Fruit fly (Drosophila melanogaster) whole organism, embryonic: ENCODE results near the gene Ant2.

Experiments used
- ATbp ChIP-seq: fragments of 200-800 bp; sonication (Bioruptor generic); optimal IDR thresholded peaks from 2 replicates; lab custom pipeline; 2017; ENCODE audit warnings: missing biosample characterization, mild to moderate bottlenecking, missing genetic modification characterization, missing genetic modification reagents
- Adf1 ChIP-seq: fragments of 200-800 bp; sonication (Bioruptor generic); IDR thresholded peaks from 2 replicates; pipeline ENCODE4 v1.3.6; 2022; ENCODE audit warnings: missing biosample characterization, missing genetic modification characterization
- Asciz ChIP-seq: fragments of 200-800 bp; sonication (Bioruptor generic); optimal IDR thresholded peaks from 2 replicates; lab custom pipeline; 2017; ENCODE audit warnings: missing biosample characterization, mild to moderate bottlenecking, missing genetic modification characterization, missing genetic modification reagents
- Blimp-1 ChIP-seq: fragments of 200-800 bp; sonication (Bioruptor generic); optimal IDR thresholded peaks from 3 replicates; lab custom pipeline; 2018; ENCODE audit warnings: missing biosample characterization, missing genetic modification characterization, mild to moderate bottlenecking, moderate library complexity, missing genetic modification reagents
- CG11247 ChIP-seq: fragments of 200-800 bp; sonication (Bioruptor generic); IDR thresholded peaks from 2 replicates; pipeline ENCODE4 v1.3.6; 2022; ENCODE audit warnings: missing biosample characterization, missing genetic modification characterization
- CG11504 ChIP-seq: fragments of 200-800 bp; sonication (Bioruptor generic); optimal IDR thresholded peaks from 3 replicates; lab custom pipeline; 2019; ENCODE audit warnings: missing biosample characterization, mild to moderate bottlenecking, missing genetic modification characterization, moderate library complexity
- CG12071 ChIP-seq: fragments of 200-800 bp; sonication (Bioruptor generic); optimal IDR thresholded peaks from 3 replicates; lab custom pipeline; 2018; ENCODE audit warnings: missing biosample characterization, mild to moderate bottlenecking, missing genetic modification characterization
- CG12769 ChIP-seq: fragments of 200-800 bp; sonication (Bioruptor generic); optimal IDR thresholded peaks from 2 replicates; lab custom pipeline; 2019; ENCODE audit warnings: missing biosample characterization, mild to moderate bottlenecking, missing genetic modification characterization, moderate library complexity
- CG15269 ChIP-seq: fragments of 200-800 bp; sonication (Bioruptor generic); optimal IDR thresholded peaks from 2 replicates; lab custom pipeline; 2018; ENCODE audit warnings: missing biosample characterization, mild to moderate bottlenecking, missing genetic modification characterization, moderate library complexity
- CG17568 ChIP-seq: fragments of 200-800 bp; sonication (Bioruptor generic); optimal IDR thresholded peaks from 2 replicates; lab custom pipeline; 2018; ENCODE audit warnings: missing biosample characterization, mild to moderate bottlenecking, missing genetic modification characterization, moderate library complexity
- CG2678 ChIP-seq: fragments of 200-800 bp; sonication (Bioruptor generic); optimal IDR thresholded peaks from 3 replicates; lab custom pipeline; 2019; ENCODE audit warnings: missing biosample characterization, mild to moderate bottlenecking, missing genetic modification characterization, moderate library complexity
- CG32767 ChIP-seq: fragments of 200-800 bp; sonication (Bioruptor generic); IDR thresholded peaks from 2 replicates; pipeline ENCODE4 v1.3.6; 2022; ENCODE audit warnings: missing biosample characterization, missing genetic modification characterization
- CG7987 ChIP-seq: fragments of 200-800 bp; sonication (Bioruptor generic); optimal IDR thresholded peaks from 2 replicates; lab custom pipeline; 2018; ENCODE audit warnings: missing biosample characterization, mild to moderate bottlenecking, missing genetic modification characterization, moderate library complexity
- D19A ChIP-seq: fragments of 200-800 bp; optimal IDR thresholded peaks from 3 replicates; lab custom pipeline; 2019; ENCODE audit warnings: missing biosample characterization, mild to moderate bottlenecking, missing genetic modification characterization, moderate library complexity
- Eip74EF ChIP-seq, 2 experiments: fragments of 200-800 bp in 1 of 2; fragments of >200 bp in 1 of 2; sonication (Bioruptor generic) in 1 of 2; optimal IDR thresholded peaks; 2 replicates each; lab custom pipeline; 2017 to 2019; ENCODE audit warnings: missing biosample characterization in 2 of 2, missing genetic modification characterization in 2 of 2, mild to moderate bottlenecking in 1 of 2, moderate library complexity in 1 of 2
- Med ChIP-seq: fragments of 200-800 bp; sonication (Bioruptor generic); peaks from one replicate; lab custom pipeline; 2016; ENCODE audit warnings: missing biosample characterization, missing genetic modification characterization, mild to moderate bottlenecking, inconsistent platforms, moderate library complexity
- Meics ChIP-seq: fragments of 200-800 bp; sonication (Bioruptor generic); optimal IDR thresholded peaks from 2 replicates; lab custom pipeline; 2017; ENCODE audit warnings: missing biosample characterization, mild to moderate bottlenecking, missing genetic modification characterization
- NK7.1 ChIP-seq: fragments of 200-800 bp; sonication (Bioruptor generic); optimal IDR thresholded peaks from 3 replicates; lab custom pipeline; 2016; ENCODE audit warnings: missing biosample characterization, missing genetic modification characterization
- Nf-YC ChIP-seq: fragments of 200-800 bp; optimal IDR thresholded peaks from 3 replicates; lab custom pipeline; 2019; ENCODE audit warnings: missing biosample characterization, mild to moderate bottlenecking, missing genetic modification characterization, moderate library complexity
- Oli ChIP-seq: fragments of 200-800 bp; sonication (Bioruptor generic); optimal IDR thresholded peaks from 2 replicates; lab custom pipeline; 2018; ENCODE audit warnings: missing biosample characterization, mild to moderate bottlenecking, missing genetic modification characterization, moderate library complexity
- Sox100B ChIP-seq: fragments of 200-800 bp; sonication (Bioruptor generic); optimal IDR thresholded peaks from 3 replicates; lab custom pipeline; 2018; ENCODE audit warnings: missing biosample characterization, mild to moderate bottlenecking, missing genetic modification characterization
- Sox102F ChIP-seq: fragments of 200-800 bp; sonication (Bioruptor generic); optimal IDR thresholded peaks from 2 replicates; lab custom pipeline; 2018; ENCODE audit warnings: missing biosample characterization, mild to moderate bottlenecking, missing genetic modification characterization, moderate library complexity
- az2 ChIP-seq: fragments of 200-800 bp; sonication (Bioruptor generic); optimal IDR thresholded peaks from 3 replicates; lab custom pipeline; 2016; ENCODE audit warnings: missing biosample characterization, missing genetic modification characterization
- btn ChIP-seq: fragments of 200-800 bp; sonication (Bioruptor generic); optimal IDR thresholded peaks from 2 replicates; lab custom pipeline; 2016; ENCODE audit warnings: missing biosample characterization, missing genetic modification characterization
- caup ChIP-seq: fragments of 200-800 bp; sonication (Bioruptor generic); optimal IDR thresholded peaks from 3 replicates; lab custom pipeline; 2017; ENCODE audit warnings: missing biosample characterization, mild to moderate bottlenecking, missing genetic modification characterization, moderate library complexity; ENCODE audit not compliant: severe bottlenecking
- chif ChIP-seq, 2 experiments: fragments of 200-800 bp; sonication (Bioruptor generic); optimal IDR thresholded peaks; 3 replicates each; lab custom pipeline; 2016; ENCODE audit warnings: missing biosample characterization in 2 of 2, missing genetic modification characterization in 2 of 2
- crol ChIP-seq: fragments of 200-800 bp; sonication (Bioruptor generic); IDR thresholded peaks from 2 replicates; pipeline ENCODE4 v1.3.6; 2022; ENCODE audit warnings: missing biosample characterization, missing genetic modification characterization
- dmrt99B ChIP-seq: fragments of 200-800 bp; sonication (Bioruptor generic); optimal IDR thresholded peaks from 2 replicates; lab custom pipeline; 2018; ENCODE audit warnings: missing biosample characterization, mild to moderate bottlenecking, missing genetic modification characterization, moderate library complexity
- fd102C ChIP-seq: fragments of 200-800 bp; sonication (Bioruptor generic); optimal IDR thresholded peaks from 2 replicates; lab custom pipeline; 2018; ENCODE audit warnings: missing biosample characterization, mild to moderate bottlenecking, missing genetic modification characterization, moderate library complexity
- fru ChIP-seq: fragments of >200 bp; optimal IDR thresholded peaks from 2 replicates; lab custom pipeline; 2017
- gcm ChIP-seq: fragments of 200-800 bp; sonication (Bioruptor generic); optimal IDR thresholded peaks from 2 replicates; lab custom pipeline; 2019; ENCODE audit warnings: missing biosample characterization, mild to moderate bottlenecking, missing genetic modification characterization, moderate library complexity
- gem ChIP-seq: fragments of 200-800 bp; sonication (Bioruptor generic); optimal IDR thresholded peaks from 2 replicates; lab custom pipeline; 2019; ENCODE audit warnings: missing biosample characterization, mild to moderate bottlenecking, missing genetic modification characterization, moderate library complexity
- grau ChIP-seq: fragments of 200-800 bp; optimal IDR thresholded peaks from 3 replicates; lab custom pipeline; 2019; ENCODE audit warnings: missing biosample characterization, mild to moderate bottlenecking, missing genetic modification characterization, moderate library complexity
- gsb ChIP-seq: fragments of 200-800 bp; sonication (Bioruptor generic); IDR thresholded peaks from 2 replicates; pipeline ENCODE4 v1.3.6; 2022; ENCODE audit warnings: missing biosample characterization, missing genetic modification characterization
- gsb-n ChIP-seq: fragments of 200-800 bp; sonication (Bioruptor generic); optimal IDR thresholded peaks from 3 replicates; lab custom pipeline; 2018; ENCODE audit warnings: missing biosample characterization, mild to moderate bottlenecking, missing genetic modification characterization
- ind ChIP-seq: fragments of 200-800 bp; sonication (Bioruptor generic); optimal IDR thresholded peaks from 3 replicates; lab custom pipeline; 2016; ENCODE audit warnings: missing biosample characterization, missing genetic modification characterization
- nerfin-1 ChIP-seq: fragments of 200-800 bp; sonication (Bioruptor generic); optimal IDR thresholded peaks from 3 replicates; lab custom pipeline; 2019; ENCODE audit warnings: missing biosample characterization, mild to moderate bottlenecking, missing genetic modification characterization, moderate library complexity
- onecut ChIP-seq: fragments of 200-800 bp; sonication (Bioruptor generic); IDR thresholded peaks from 2 replicates; pipeline ENCODE4 v1.3.6; 2022; ENCODE audit warnings: missing biosample characterization, missing genetic modification characterization
- pho ChIP-seq: fragments of 200-800 bp; sonication (Bioruptor generic); optimal IDR thresholded peaks from 2 replicates; lab custom pipeline; 2016; ENCODE audit warnings: missing biosample characterization, missing genetic modification characterization
- scrt ChIP-seq: fragments of 200-800 bp; sonication (Bioruptor generic); optimal IDR thresholded peaks from 2 replicates; lab custom pipeline; 2018; ENCODE audit warnings: missing biosample characterization, mild to moderate bottlenecking, missing genetic modification characterization, moderate library complexity
- sens ChIP-seq: fragments of 200-800 bp; sonication (Bioruptor generic); peaks from one replicate; lab custom pipeline; 2016; ENCODE audit warnings: missing biosample characterization, missing genetic modification characterization
- sr ChIP-seq: fragments of 200-800 bp; sonication (Bioruptor generic); IDR thresholded peaks from 3 replicates; pipeline ENCODE4 v1.3.6; 2022; ENCODE audit warnings: missing biosample characterization, missing genetic modification characterization
- zf30C ChIP-seq: fragments of 200-800 bp; sonication (Bioruptor generic); optimal IDR thresholded peaks from 3 replicates; lab custom pipeline; 2018; ENCODE audit warnings: missing biosample characterization, mild to moderate bottlenecking, missing genetic modification characterization

The Ant2 gene

dm6 chrX:10735682-10736353 is 50.9 kb downstream of the Ant2 start (continued):
- TF ChIP-seq Asciz (GFP tag; lab: Kevin White, UChicago) (no peak), gsb (no peak), zf30C (GFP tag; lab: Kevin White, UChicago) (no peak), gcm (no peak), Nf-YC (no peak), CG11504 (peak; percentile 36)

- TF ChIP-seq sr (GFP tag; lab: Robert Waterston, UW) (peak; percentile 95), CG12769 (tag; lab: Kevin White, UChicago) (peak; percentile 0), D19A (tag; lab: Kevin White, UChicago) (peak; percentile 14), crol (GFP tag; lab: Robert Waterston, UW) (peak; percentile 79), onecut (GFP tag; lab: Robert Waterston, UW) (peak; percentile 80), fd102C (GFP tag; lab: Kevin White, UChicago) (no peak), sens (GFP tag; lab: Kevin White, UChicago) (peak; percentile 9), pho (GFP tag; lab: Kevin White, UChicago) (no peak), CG11247 (GFP tag; lab: Robert Waterston, UW) (no peak), CG15269 (peak; percentile 3), grau (tag; lab: Kevin White, UChicago) (peak; percentile 40), ind (GFP tag; lab: Kevin White, UChicago) (no peak), gem (tag; lab: Kevin White, UChicago) (peak; percentile 3), NK7.1 (no peak)
Measured at dm6 chrX:10734763-10735681, 51.7 kb downstream of the Ant2 start.

dm6 chrX:10732733-10733455 is 53.8 kb downstream of the Ant2 start:
- TF ChIP-seq CG12071 (GFP tag; lab: Kevin White, UChicago): peak; percentile 10
- peak; percentile 73 for TF ChIP-seq Med
- TF ChIP-seq btn (GFP tag; lab: Kevin White, UChicago): no peak
- no peak for TF ChIP-seq gsb-n (tag; lab: Kevin White, UChicago)
- TF ChIP-seq Sox102F: no peak
- peak; percentile 10 for TF ChIP-seq CG11504
- TF ChIP-seq Blimp-1: peak; percentile 78
- no peak for TF ChIP-seq Oli
- peak; percentile 10 for TF ChIP-seq Sox100B
- no peak for TF ChIP-seq fru (lab: Kevin White, UChicago)
- peak; percentile 6 for TF ChIP-seq scrt
- peak; percentile 8 for TF ChIP-seq CG7987
- peak; percentile 8 for TF ChIP-seq CG17568
- peak in 1 of 2 experiments; percentile 37 for TF ChIP-seq Eip74EF (GFP tag; optimal IDR thresholded peaks at IDR 0.05; lab: Kevin White, UChicago)
- TF ChIP-seq CG32767: peak; percentile 16; the same call in 1 of the 2 replicates
- TF ChIP-seq Meics: peak; percentile 24
- no peak for TF ChIP-seq az2 (GFP tag; lab: Kevin White, UChicago)
- TF ChIP-seq dmrt99B (tag; lab: Kevin White, UChicago): peak; percentile 1
- TF ChIP-seq Adf1 (GFP tag; lab: Robert Waterston, UW): no peak
- peak; percentile 38 for TF ChIP-seq nerfin-1 (tag; lab: Kevin White, UChicago)
- TF ChIP-seq CG2678: peak; percentile 34
- peak; percentile 44 for TF ChIP-seq ATbp (GFP tag; lab: Kevin White, UChicago)
- TF ChIP-seq caup (GFP tag; lab: Kevin White, UChicago): peak; percentile 21
- TF ChIP-seq chif (GFP tag; optimal IDR thresholded peaks at IDR 0.05; lab: Kevin White, UChicago): no peak
